Worm (Caenorhabditis elegans): ENCODE results near the gene F52E4.5.
A peak's percentile ranks its signal among the peaks of the same experiment; 100 is the strongest.

- TF ChIP-seq hlh-15 (tag; optimal IDR thresholded peaks at IDR 0.05) (no peak), unc-3 (GFP tag; conservative IDR thresholded peaks at IDR 0.05) (no peak), unc-3 (tag; optimal IDR thresholded peaks at IDR 0.05) (peak; percentile 4), eyg-1 (tag; optimal IDR thresholded peaks at IDR 0.05) (no peak), npax-4 (tag; optimal IDR thresholded peaks at IDR 0.05) (no peak), ahr-1 (tag; optimal IDR thresholded peaks at IDR 0.05) (no peak), fkh-10 (GFP tag; optimal IDR thresholded peaks at IDR 0.05) (no peak), pha-4 (tag; optimal IDR thresholded peaks at IDR 0.05) (no peak), nhr-11 (tag; optimal IDR thresholded peaks at IDR 0.05) (no peak)
Observed at ce11 chrX:3111066-3111465, 23.9 kb upstream of the F52E4.5 start.
